Worm (Caenorhabditis elegans) whole organism, midembryonic: ENCODE results near the gene gplb-1.

Experiments
- T22C8.4 ChIP-seq: fragments of 200-800 bp; sonication (Bioruptor generic); IDR thresholded peaks from 2 replicates; pipeline ENCODE4 v1.3.6; 2022; ENCODE audit warnings: missing genetic modification characterization, missing compliant biosample characterization
- cog-1 ChIP-seq: sonication (generic microtip); optimal IDR thresholded peaks from 2 replicates; lab custom pipeline; 2016; ENCODE audit warnings: missing genetic modification characterization, missing compliant biosample characterization
- flt-1 ChIP-seq: fragments of 200-800 bp; sonication (Bioruptor generic); IDR thresholded peaks from 2 replicates; pipeline ENCODE4 v1.3.6; 2022; ENCODE audit warnings: missing genetic modification characterization, missing compliant biosample characterization
- klf-2 ChIP-seq: fragments of 200-800 bp; sonication (Bioruptor generic); conservative IDR thresholded peaks from 2 replicates; pipeline ENCODE4 v1.3.6; 2022; ENCODE audit warnings: missing genetic modification reagents, missing genetic modification characterization, missing compliant biosample characterization
- med-1 ChIP-seq: sonication (generic microtip); optimal IDR thresholded peaks from 2 replicates; lab custom pipeline; 2017; ENCODE audit warnings: missing genetic modification characterization, mild to moderate bottlenecking, missing compliant biosample characterization, antibody characterized with exemption, missing genetic modification reagents; ENCODE audit not compliant: insufficient read depth
- ref-1 ChIP-seq: fragments of 200-800 bp; sonication (Bioruptor generic); conservative IDR thresholded peaks from 2 replicates; pipeline ENCODE4 v1.3.6; 2022; ENCODE audit warnings: missing genetic modification reagents, missing genetic modification characterization, missing compliant biosample characterization
- tab-1 ChIP-seq: fragments of 200-800 bp; sonication (Bioruptor generic); IDR thresholded peaks from 2 replicates; pipeline ENCODE4 v1.3.6; 2022; ENCODE audit warnings: missing genetic modification characterization, missing compliant biosample characterization
- ztf-23 ChIP-seq: fragments of 200-800 bp; sonication (Bioruptor generic); IDR thresholded peaks from 2 replicates; pipeline ENCODE4 v1.3.6; 2022; ENCODE audit warnings: missing genetic modification reagents, missing genetic modification characterization, missing compliant biosample characterization
- ztf-29 ChIP-seq: fragments of 200-800 bp; sonication (Bioruptor generic); IDR thresholded peaks from 2 replicates; pipeline ENCODE4 v1.3.6; 2022; ENCODE audit warnings: missing genetic modification reagents, missing genetic modification characterization, missing compliant biosample characterization

DNA sequence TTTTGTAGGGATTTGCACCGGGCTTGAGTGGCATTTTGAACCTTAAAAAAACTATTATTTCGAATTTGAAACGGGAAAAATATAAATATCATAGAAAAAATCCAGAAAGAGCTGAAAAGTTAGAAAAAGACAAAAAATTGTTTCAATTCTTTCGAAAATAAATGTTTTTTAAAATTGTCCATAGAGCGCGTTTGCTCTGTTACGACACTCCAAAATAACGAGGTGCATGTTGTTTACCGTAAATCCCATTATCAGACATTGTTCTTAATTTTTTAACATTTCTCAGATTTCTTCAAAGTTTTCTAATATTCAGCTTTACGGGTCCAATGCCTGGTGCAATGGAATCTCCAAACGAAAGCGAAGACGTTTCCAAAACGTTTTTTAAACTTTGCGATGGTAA is 9.0 kb downstream of the gplb-1 start, which contains the start of the genes dnj-22 and natc-1:
- TF ChIP-seq ztf-29 (GFP tag; lab: Robert Waterston, UW) (no peak), ztf-23 (no peak), flt-1 (GFP tag; lab: Robert Waterston, UW) (no peak), tab-1 (no peak), klf-2 (GFP tag; lab: Robert Waterston, UW) (no peak), T22C8.4 (GFP tag; lab: Robert Waterston, UW) (no peak), med-1 (no peak), ref-1 (GFP tag; lab: Robert Waterston, UW) (no peak), cog-1 (tag; lab: Kevin White, UChicago) (peak; percentile 67)
